Worm (Caenorhabditis elegans): ENCODE measurements around the gene F20A1.2.

DNA sequence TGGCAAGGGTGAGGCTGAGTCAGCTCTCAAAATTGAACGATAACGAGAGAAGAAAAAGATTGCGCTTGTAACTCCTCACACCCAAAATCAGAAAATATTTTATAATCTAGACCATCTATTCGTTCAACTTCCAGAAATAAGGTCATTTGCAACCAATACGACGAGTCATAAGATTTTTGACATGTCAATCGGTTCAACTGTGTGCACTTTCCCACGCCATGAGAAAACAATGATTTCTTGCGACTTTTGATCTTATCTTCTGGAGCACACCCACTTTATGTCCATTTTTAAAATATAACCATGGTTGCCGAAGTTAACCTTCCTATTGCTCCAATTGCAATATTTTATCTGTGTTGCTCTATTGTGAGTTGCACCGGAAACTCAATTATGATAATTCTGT lies 29.0 kb upstream of the F20A1.2 start, which contains the start of gene srsx-32:
- TF ChIP-seq unc-55 (GFP tag; optimal IDR thresholded peaks at IDR 0.05): no peak
- no peak for TF ChIP-seq elt-3 (tag; optimal IDR thresholded peaks at IDR 0.05)
- no peak for TF ChIP-seq egl-27 (tag; optimal IDR thresholded peaks at IDR 0.05)
- no peak for TF ChIP-seq nhr-23 (tag; optimal IDR thresholded peaks at IDR 0.05)
- TF ChIP-seq unc-62 (GFP tag; optimal IDR thresholded peaks at IDR 0.05): no peak
- TF ChIP-seq C34F6.9 (tag; optimal IDR thresholded peaks at IDR 0.05): no peak
- TF ChIP-seq ZK546.5 (tag; optimal IDR thresholded peaks at IDR 0.05): no peak
- no peak for TF ChIP-seq lsy-2 (tag; optimal IDR thresholded peaks at IDR 0.05)
- TF ChIP-seq ztf-4 (tag; optimal IDR thresholded peaks at IDR 0.05): no peak
- no peak for TF ChIP-seq zag-1 (tag; optimal IDR thresholded peaks at IDR 0.05)
- TF ChIP-seq lin-13 (GFP tag; optimal IDR thresholded peaks at IDR 0.05): no peak

Measured in whole organism, L2 larva.